Fruit fly (Drosophila melanogaster): ENCODE results near the gene Kul.

Kul gene

DNA sequence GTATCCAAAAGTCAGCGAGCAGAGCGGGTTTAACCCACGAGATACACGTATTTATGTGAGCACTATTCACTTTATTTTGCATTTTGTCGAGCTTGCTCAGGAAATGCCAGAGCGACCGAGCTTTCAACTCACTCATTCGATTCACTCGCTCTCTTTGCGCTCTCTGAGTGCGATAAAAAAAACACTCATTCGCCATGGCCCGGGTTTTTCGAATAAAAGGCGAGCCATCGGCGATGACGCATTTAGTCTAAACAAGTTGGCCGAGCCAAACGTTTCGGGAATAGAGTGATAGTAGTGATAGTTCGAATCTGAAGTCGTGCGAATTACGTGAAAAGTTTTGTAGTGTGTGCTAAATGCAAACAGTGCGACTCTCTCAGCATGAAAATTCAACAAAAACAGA, 56.7 kb downstream of the Kul start (continued):
- no peak for TF ChIP-seq CG7271 (tag; optimal IDR thresholded peaks at IDR 0.05)
- TF ChIP-seq Poxn (GFP tag; IDR thresholded peaks at IDR 0.05): no peak
- TF ChIP-seq CG3407 (GFP tag; optimal IDR thresholded peaks at IDR 0.05): no peak
- peak; percentile 63 for TF ChIP-seq CG13287 (GFP tag; IDR thresholded peaks at IDR 0.05; ENCODE audit: partially characterized antibody)
- no peak for TF ChIP-seq CG2129 (GFP tag; IDR thresholded peaks at IDR 0.05; ENCODE audit: partially characterized antibody)
- TF ChIP-seq lab (GFP tag; optimal IDR thresholded peaks at IDR 0.05): peak; percentile 65
- no peak for TF ChIP-seq Ssrp (tag; optimal IDR thresholded peaks at IDR 0.05)
- TF ChIP-seq zfh1 (GFP tag; IDR thresholded peaks at IDR 0.05): no peak
- TF ChIP-seq esg (GFP tag; conservative IDR thresholded peaks at IDR 0.05): no peak
- no peak for TF ChIP-seq E2f1 (GFP tag; IDR thresholded peaks at IDR 0.05)
- no peak for TF ChIP-seq CG7372 (GFP tag; IDR thresholded peaks at IDR 0.05)
- no peak for TF ChIP-seq CG7357 (GFP tag; IDR thresholded peaks at IDR 0.05)
- TF ChIP-seq Opbp (GFP tag; IDR thresholded peaks at IDR 0.05; ENCODE audit: partially characterized antibody): peak; percentile 29; the same call in 2 of the 3 replicates
- TF ChIP-seq CG15011 (GFP tag; optimal IDR thresholded peaks at IDR 0.05): no peak
- TF ChIP-seq Trl (optimal IDR thresholded peaks at IDR 0.05): peak; percentile 80 to 95
- TF ChIP-seq Trl (GFP tag; optimal IDR thresholded peaks at IDR 0.05): peak; percentile 20
- TF ChIP-seq CG9817 (tag; optimal IDR thresholded peaks at IDR 0.05): no peak
- peak; percentile 60 for TF ChIP-seq Fer1 (GFP tag; optimal IDR thresholded peaks at IDR 0.05)
- TF ChIP-seq CG8359 (GFP tag; optimal IDR thresholded peaks at IDR 0.05; ENCODE audit: borderline replicate concordance): no peak
- TF ChIP-seq CG11247 (GFP tag; IDR thresholded peaks at IDR 0.05): 0 out of 2 replicates have a peak, but pooled peaks have one; percentile 7
- peak; percentile 96; the same call in 3 of the 4 replicates for TF ChIP-seq chinmo (GFP tag; IDR thresholded peaks at IDR 0.05; ENCODE audit: partially characterized antibody)
- TF ChIP-seq CG13624 (GFP tag; optimal IDR thresholded peaks at IDR 0.05): peak; percentile 76
- TF ChIP-seq bcd (GFP tag; optimal IDR thresholded peaks at IDR 0.05): no peak
- TF ChIP-seq CG11723 (GFP tag; optimal IDR thresholded peaks at IDR 0.05): no peak
- TF ChIP-seq jing (GFP tag; optimal IDR thresholded peaks at IDR 0.05): no peak
- no peak for TF ChIP-seq CG12659 (GFP tag; optimal IDR thresholded peaks at IDR 0.05)
- no peak for TF ChIP-seq fd102C (GFP tag; optimal IDR thresholded peaks at IDR 0.05)
- no peak for TF ChIP-seq CG31388 (GFP tag; optimal IDR thresholded peaks at IDR 0.05)
- TF ChIP-seq en (GFP tag; optimal IDR thresholded peaks at IDR 0.05): no peak
- TF ChIP-seq HmgZ (tag; optimal IDR thresholded peaks at IDR 0.05): peak; percentile 26
- TF ChIP-seq CG17612 (GFP tag; IDR thresholded peaks at IDR 0.05): no peak
- TF ChIP-seq CG14667 (GFP tag; IDR thresholded peaks at IDR 0.05): no peak
- TF ChIP-seq sc (optimal IDR thresholded peaks at IDR 0.05): no peak
- TF ChIP-seq sc (GFP tag; optimal IDR thresholded peaks at IDR 0.05): no peak
- no peak for TF ChIP-seq onecut (GFP tag; IDR thresholded peaks at IDR 0.05)
- 0 out of 3 replicates have a peak, but pooled peaks have one; percentile 36 for TF ChIP-seq ken (GFP tag; IDR thresholded peaks at IDR 0.05)
- TF ChIP-seq Dfd (GFP tag; optimal IDR thresholded peaks at IDR 0.05): no peak
- no peak for TF ChIP-seq CG16863 (GFP tag; optimal IDR thresholded peaks at IDR 0.05)
- TF ChIP-seq Sry-δ (GFP tag; optimal IDR thresholded peaks at IDR 0.05): no peak
- peak; percentile 47 for TF ChIP-seq CrebB (tag; optimal IDR thresholded peaks at IDR 0.05)
- TF ChIP-seq org-1 (GFP tag; optimal IDR thresholded peaks at IDR 0.05): no peak
- TF ChIP-seq CG11560 (tag; IDR thresholded peaks at IDR 0.05): no peak
- TF ChIP-seq CG3838 (GFP tag; optimal IDR thresholded peaks at IDR 0.05): no peak
- peak; percentile 98 for TF ChIP-seq z (GFP tag; IDR thresholded peaks at IDR 0.05)
- no peak for TF ChIP-seq CG17328 (GFP tag; IDR thresholded peaks at IDR 0.05)
- TF ChIP-seq CG7745 (tag; optimal IDR thresholded peaks at IDR 0.05): no peak
- no peak for TF ChIP-seq lov (optimal IDR thresholded peaks at IDR 0.05)
- TF ChIP-seq lov (GFP tag; IDR thresholded peaks at IDR 0.05): no peak
- TF ChIP-seq zen2 (GFP tag; IDR thresholded peaks at IDR 0.05; ENCODE audit: partially characterized antibody): peak; percentile 51; the same call in 1 of the 3 replicates
- TF ChIP-seq Med (GFP tag): peak; percentile 64
- no peak for TF ChIP-seq CG11085 (GFP tag; IDR thresholded peaks at IDR 0.05)
- no peak for TF ChIP-seq CG6654 (GFP tag; optimal IDR thresholded peaks at IDR 0.05)

All from whole organism, embryonic.